Worm (Caenorhabditis elegans): ENCODE data around the gene F15D4.4.
A peak's percentile ranks its signal among the peaks of the same experiment; 100 is the strongest.

F15D4.4 gene

ce11 chrII:13190412-13190811, 52.5 kb downstream of the F15D4.4 start:
- TF ChIP-seq T23F11.4 (GFP tag; optimal IDR thresholded peaks at IDR 0.05) (no peak), ceh-34 (tag; optimal IDR thresholded peaks at IDR 0.05) (no peak), unc-55 (GFP tag; optimal IDR thresholded peaks at IDR 0.05) (no peak), F13H6.1 (tag; optimal IDR thresholded peaks at IDR 0.05) (no peak), K02D7.2 (tag; optimal IDR thresholded peaks at IDR 0.05) (no peak), pax-1 (tag; optimal IDR thresholded peaks at IDR 0.05) (no peak), dve-1 (tag; optimal IDR thresholded peaks at IDR 0.05) (no peak), hlh-15 (tag; optimal IDR thresholded peaks at IDR 0.05) (no peak), pha-2 (tag; optimal IDR thresholded peaks at IDR 0.05) (no peak), syd-9 (tag; optimal IDR thresholded peaks at IDR 0.05) (no peak), ceh-6 (GFP tag; optimal IDR thresholded peaks at IDR 0.05) (no peak), lim-6 (tag; optimal IDR thresholded peaks at IDR 0.05) (no peak), ceh-24 (tag; optimal IDR thresholded peaks at IDR 0.05) (no peak)

ce11 chrII:13189363-13189762, 53.6 kb downstream of the F15D4.4 start:
- TF ChIP-seq syd-9 (tag; optimal IDR thresholded peaks at IDR 0.05), result no peak
- TF ChIP-seq rnt-1 (tag; optimal IDR thresholded peaks at IDR 0.05), result peak; percentile 16
- no peak for TF ChIP-seq ztf-16 (tag; optimal IDR thresholded peaks at IDR 0.05)
- peak; percentile 24 for TF ChIP-seq ref-2 (tag; optimal IDR thresholded peaks at IDR 0.05)
- peak; percentile 39 for TF ChIP-seq mec-3 (tag; optimal IDR thresholded peaks at IDR 0.05; ENCODE audit: borderline replicate concordance)
- TF ChIP-seq tbx-2 (tag; optimal IDR thresholded peaks at IDR 0.05), result peak; percentile 56
- TF ChIP-seq ceh-34 (tag; optimal IDR thresholded peaks at IDR 0.05), result peak; percentile 83
- TF ChIP-seq ceh-18 (tag; optimal IDR thresholded peaks at IDR 0.05), result peak; percentile 49
- TF ChIP-seq unc-55 (GFP tag; optimal IDR thresholded peaks at IDR 0.05), result peak; percentile 97
- no peak for TF ChIP-seq hlh-8 (tag; optimal IDR thresholded peaks at IDR 0.05)
- TF ChIP-seq fax-1 (tag; optimal IDR thresholded peaks at IDR 0.05), result no peak

Measured in whole organism, late embryonic.